Worm (Caenorhabditis elegans): ENCODE measurements around the gene sur-7.
A peak's percentile ranks its signal among the peaks of the same experiment; 100 is the strongest.

Gene sur-7

DNA sequence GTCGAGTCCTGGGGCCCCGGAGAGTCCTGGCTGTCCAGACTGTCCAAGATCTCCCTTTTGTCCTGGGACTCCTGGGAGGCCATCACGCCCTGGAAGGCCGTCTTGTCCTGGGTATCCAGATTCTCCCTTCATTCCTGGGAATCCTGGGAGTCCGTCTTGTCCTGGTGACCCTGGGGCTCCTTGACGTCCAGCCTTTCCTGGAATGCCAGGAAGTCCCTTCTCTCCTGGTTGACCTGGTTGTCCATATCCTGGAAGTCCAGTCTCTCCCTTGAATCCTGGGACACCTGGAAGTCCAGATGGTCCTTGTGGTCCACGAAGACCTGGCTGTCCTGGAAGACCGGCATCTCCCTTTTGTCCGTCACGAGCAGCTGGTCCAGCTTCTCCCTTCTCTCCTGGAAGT lies 6.7 kb downstream of the sur-7 start:
- TF ChIP-seq elt-3 (tag; optimal IDR thresholded peaks at IDR 0.05) (no peak), snpc-4 (tag; optimal IDR thresholded peaks at IDR 0.05) (no peak), M03D4.4 (tag; optimal IDR thresholded peaks at IDR 0.05) (no peak), lin-13 (tag; optimal IDR thresholded peaks at IDR 0.05) (no peak), pha-4 (tag; optimal IDR thresholded peaks at IDR 0.05) (no peak), sem-2 (GFP tag; optimal IDR thresholded peaks at IDR 0.05) (no peak), elt-1 (tag; optimal IDR thresholded peaks at IDR 0.05; ENCODE audit: borderline replicate concordance, insufficient read depth) (no peak), nhr-2 (tag; optimal IDR thresholded peaks at IDR 0.05) (no peak)

- TF ChIP-seq snpc-4 (tag; optimal IDR thresholded peaks at IDR 0.05) = no peak
- no peak for TF ChIP-seq nhr-237 (tag; optimal IDR thresholded peaks at IDR 0.05)
- no peak for TF ChIP-seq unc-62 (GFP tag; optimal IDR thresholded peaks at IDR 0.05)
- no peak for TF ChIP-seq lsy-2 (tag; optimal IDR thresholded peaks at IDR 0.05)
Observed at ce11 chrX:16384010-16384409, 7.6 kb downstream of the sur-7 start.

DNA sequence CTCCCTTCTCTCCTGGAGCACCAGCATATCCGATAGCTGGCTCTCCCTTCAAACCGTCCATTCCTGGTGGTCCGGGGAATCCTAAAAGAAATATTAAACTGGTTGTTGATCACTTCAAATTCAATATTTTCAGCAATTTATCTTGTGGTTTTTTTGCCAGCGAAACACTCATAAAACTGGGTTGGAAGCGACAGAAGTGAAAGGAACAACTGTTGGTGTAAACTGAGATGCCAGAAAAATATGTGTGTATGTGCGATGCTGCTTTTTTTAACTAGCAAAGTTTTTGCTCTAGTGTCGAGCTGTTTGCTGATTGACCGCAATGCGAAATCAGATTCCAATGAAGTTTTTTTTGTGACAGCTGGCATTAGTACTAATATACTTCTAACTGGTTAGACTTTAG lies 10.8 kb downstream of the sur-7 start:
- TF ChIP-seq hlh-1 (tag; optimal IDR thresholded peaks at IDR 0.05) = peak; percentile 47
- no peak for TF ChIP-seq nhr-12 (tag; optimal IDR thresholded peaks at IDR 0.05)

DNA sequence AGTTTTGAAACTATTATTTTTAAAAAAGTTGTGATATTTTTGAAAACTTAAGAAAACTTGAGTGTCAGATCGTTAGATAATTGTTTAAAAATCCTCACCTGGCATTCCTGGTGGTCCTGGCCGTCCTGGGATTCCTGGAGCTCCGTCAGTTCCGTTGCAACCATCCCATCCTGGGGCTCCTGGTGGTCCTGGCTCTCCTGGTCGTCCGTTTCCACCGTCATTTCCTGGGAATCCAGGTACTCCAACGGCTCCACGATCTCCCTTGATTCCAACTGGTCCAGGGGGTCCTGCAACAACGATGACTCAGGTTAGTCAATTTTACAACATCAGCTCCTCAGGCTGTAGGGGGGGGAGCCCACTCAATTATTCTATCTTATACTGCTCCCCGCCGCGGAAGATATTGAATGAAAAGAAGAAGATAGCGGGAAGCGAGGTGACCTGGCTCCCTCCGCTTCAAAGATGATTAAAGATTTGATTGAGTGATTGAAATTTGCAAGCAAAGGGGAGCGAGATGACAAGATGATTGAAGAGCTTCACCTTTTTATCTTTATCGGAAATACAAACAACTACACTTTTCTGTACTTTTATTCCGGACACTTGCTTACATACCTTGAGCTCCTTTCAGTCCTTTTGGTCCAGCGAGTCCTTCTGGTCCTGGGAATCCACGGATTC lies 11.4 kb downstream of the sur-7 start:
- TF ChIP-seq mep-1 (tag; optimal IDR thresholded peaks at IDR 0.05) = no peak
- peak; percentile 2 for TF ChIP-seq unc-120 (tag; optimal IDR thresholded peaks at IDR 0.05; ENCODE audit: poor library complexity, severe bottlenecking)
- TF ChIP-seq unc-62 (GFP tag; optimal IDR thresholded peaks at IDR 0.05) = peak; percentile 78

DNA sequence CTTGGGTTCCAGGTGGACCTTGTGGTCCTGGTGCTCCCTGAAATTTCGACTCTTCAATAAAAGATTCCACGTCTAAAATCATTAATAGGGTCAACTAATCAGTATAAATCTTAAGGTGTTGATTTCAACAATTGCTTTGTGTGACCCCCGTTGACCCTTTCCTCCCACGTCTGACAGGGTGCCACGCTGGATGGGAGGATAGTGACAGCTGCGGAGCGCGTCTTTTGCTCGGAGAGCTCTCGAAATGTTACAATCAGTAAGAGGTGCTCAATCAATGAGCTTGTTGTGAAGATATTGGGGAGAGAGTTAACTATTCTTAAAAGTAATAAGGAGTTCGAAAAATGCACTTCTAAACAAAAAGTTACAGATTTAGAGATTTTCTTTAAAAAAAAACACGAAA lies 12.0 kb downstream of the sur-7 start:
- TF ChIP-seq ceh-83 (GFP tag; optimal IDR thresholded peaks at IDR 0.05) = no peak
- TF ChIP-seq sem-2 (GFP tag; optimal IDR thresholded peaks at IDR 0.05) = no peak
- peak; percentile 91 for TF ChIP-seq hlh-1 (tag; optimal IDR thresholded peaks at IDR 0.05)
- no peak for TF ChIP-seq nhr-12 (tag; optimal IDR thresholded peaks at IDR 0.05)
- TF ChIP-seq sptf-1 (tag; optimal IDR thresholded peaks at IDR 0.05) = no peak
- no peak for TF ChIP-seq lin-13 (tag; optimal IDR thresholded peaks at IDR 0.05)
- TF ChIP-seq blmp-1 (tag; optimal IDR thresholded peaks at IDR 0.05) = no peak
- TF ChIP-seq unc-120 (tag; optimal IDR thresholded peaks at IDR 0.05; ENCODE audit: poor library complexity, severe bottlenecking) = peak; percentile 14
- TF ChIP-seq tbx-8 (GFP tag; optimal IDR thresholded peaks at IDR 0.05) = no peak
- TF ChIP-seq unc-39 (tag; optimal IDR thresholded peaks at IDR 0.05) = no peak

DNA sequence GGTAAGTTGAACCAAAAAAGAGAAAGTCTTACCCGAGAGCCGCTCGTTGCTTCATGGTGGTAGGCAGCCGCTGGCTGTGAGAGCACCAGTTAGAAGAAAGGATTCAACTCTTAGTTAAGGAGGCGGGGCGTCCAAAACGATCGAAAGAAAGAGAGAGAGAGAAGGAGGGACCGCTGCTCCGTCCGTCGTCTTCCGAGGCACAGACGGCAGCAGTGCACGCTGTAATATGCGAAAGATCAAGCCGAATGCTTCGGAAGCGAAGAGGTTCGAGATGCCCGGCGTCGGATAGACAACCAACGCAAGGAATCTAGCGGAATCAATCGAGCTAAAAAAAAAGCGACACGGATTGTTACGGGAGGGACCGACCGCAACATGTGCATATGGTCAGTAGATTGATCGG lies 12.9 kb downstream of the sur-7 start, which contains the start of gene let-2:
let-2 (minus strand) TSS at position 68 of the 400 bp plus-strand sequence.
- TF ChIP-seq unc-120 (tag; optimal IDR thresholded peaks at IDR 0.05; ENCODE audit: poor library complexity, severe bottlenecking) (peak; percentile 85), bed-3 (GFP tag; optimal IDR thresholded peaks at IDR 0.05) (no peak), mep-1 (tag; optimal IDR thresholded peaks at IDR 0.05) (no peak), elt-1 (tag; optimal IDR thresholded peaks at IDR 0.05; ENCODE audit: borderline replicate concordance, insufficient read depth) (no peak), ceh-39 (tag; optimal IDR thresholded peaks at IDR 0.05) (no peak), hlh-1 (tag; optimal IDR thresholded peaks at IDR 0.05) (peak; percentile 75), ces-1 (GFP tag; optimal IDR thresholded peaks at IDR 0.05) (no peak)

DNA sequence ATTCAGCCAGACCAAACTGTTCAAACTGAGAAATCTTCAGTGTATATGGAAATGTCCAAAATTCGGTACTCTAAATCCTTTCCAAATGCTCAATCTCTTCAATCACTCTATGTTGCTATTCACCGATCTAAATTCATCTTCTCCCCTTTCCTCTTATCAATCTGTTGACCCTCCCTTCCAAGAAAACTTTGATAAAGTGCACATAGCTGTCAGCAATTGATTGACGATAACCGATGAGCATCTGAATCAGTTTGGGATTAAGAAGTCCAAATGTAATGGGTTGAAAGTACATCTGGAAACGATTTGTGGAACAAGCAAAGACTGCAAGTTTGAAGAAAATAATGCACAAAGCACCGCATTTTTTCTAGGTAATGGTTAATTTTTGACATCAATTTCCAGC lies 13.6 kb downstream of the sur-7 start:
- TF ChIP-seq unc-62 (GFP tag; optimal IDR thresholded peaks at IDR 0.05) = peak; percentile 99
- TF ChIP-seq ztf-11 (tag; optimal IDR thresholded peaks at IDR 0.05) = no peak
- no peak for TF ChIP-seq M03D4.4 (tag; optimal IDR thresholded peaks at IDR 0.05)
- TF ChIP-seq zip-8 (tag; optimal IDR thresholded peaks at IDR 0.05) = no peak

- TF ChIP-seq bed-3 (GFP tag; optimal IDR thresholded peaks at IDR 0.05) (no peak), nhr-237 (tag; optimal IDR thresholded peaks at IDR 0.05) (no peak), unc-120 (tag; optimal IDR thresholded peaks at IDR 0.05; ENCODE audit: poor library complexity, severe bottlenecking) (no peak), hlh-1 (tag; optimal IDR thresholded peaks at IDR 0.05) (peak; percentile 85)
Observed at ce11 chrX:16391110-16391509, 14.7 kb downstream of the sur-7 start.
